Fruit fly (Drosophila melanogaster) whole organism, embryonic: ENCODE measurements around the gene mTor.

Experiments
- CG11560 ChIP-seq: fragments of 200-800 bp; sonication (Bioruptor generic); IDR thresholded peaks from 3 replicates; pipeline ENCODE4 v1.3.6; 2022; ENCODE audit warnings: missing biosample characterization, missing genetic modification characterization
- CG13775 ChIP-seq: fragments of 200-800 bp; sonication (Bioruptor generic); optimal IDR thresholded peaks from 3 replicates; lab custom pipeline; 2017; ENCODE audit warnings: missing biosample characterization, mild to moderate bottlenecking, missing genetic modification characterization
- CG2712 ChIP-seq: fragments of 200-800 bp; optimal IDR thresholded peaks from 3 replicates; lab custom pipeline; 2019; ENCODE audit warnings: missing biosample characterization, mild to moderate bottlenecking, missing genetic modification characterization, moderate library complexity
- CG30403 ChIP-seq: fragments of 200-800 bp; sonication (Bioruptor generic); optimal IDR thresholded peaks from 3 replicates; lab custom pipeline; 2016; ENCODE audit warnings: missing biosample characterization, missing genetic modification characterization
- CG31224 ChIP-seq: fragments of 200-800 bp; sonication (Bioruptor generic); IDR thresholded peaks from 2 replicates; pipeline ENCODE4 v1.3.6; 2022; ENCODE audit warnings: missing biosample characterization, missing genetic modification characterization
- CG6654 ChIP-seq: fragments of 200-800 bp; sonication (Bioruptor generic); optimal IDR thresholded peaks from 2 replicates; lab custom pipeline; 2017; ENCODE audit warnings: missing biosample characterization, mild to moderate bottlenecking, missing genetic modification characterization
- CG7372 ChIP-seq: fragments of 200-800 bp; sonication (Bioruptor generic); IDR thresholded peaks from 2 replicates; pipeline ENCODE4 v1.3.6; 2022; ENCODE audit warnings: missing biosample characterization, missing genetic modification characterization
- CG8924 ChIP-seq: fragments of 200-800 bp; optimal IDR thresholded peaks from 3 replicates; lab custom pipeline; 2019; ENCODE audit warnings: missing biosample characterization, mild to moderate bottlenecking, missing genetic modification characterization, moderate library complexity
- Eip74EF ChIP-seq, 2 experiments: fragments of 200-800 bp in 1 of 2; fragments of >200 bp in 1 of 2; sonication (Bioruptor generic) in 1 of 2; optimal IDR thresholded peaks; 2 replicates each; lab custom pipeline; 2017 to 2019; ENCODE audit warnings: missing biosample characterization in 2 of 2, missing genetic modification characterization in 2 of 2, mild to moderate bottlenecking in 1 of 2, moderate library complexity in 1 of 2
- Elba2 ChIP-seq: fragments of 200-800 bp; sonication (Bioruptor generic); optimal IDR thresholded peaks from 3 replicates; lab custom pipeline; 2016; ENCODE audit warnings: missing biosample characterization, missing genetic modification characterization
- Ets65A ChIP-seq: fragments of 200-800 bp; sonication (Bioruptor generic); peaks from one replicate; lab custom pipeline; 2016; ENCODE audit warnings: missing biosample characterization, missing genetic modification characterization
- Fer1 ChIP-seq: fragments of 200-800 bp; sonication (Bioruptor generic); optimal IDR thresholded peaks from 2 replicates; lab custom pipeline; 2017; ENCODE audit warnings: missing biosample characterization, mild to moderate bottlenecking, missing genetic modification characterization
- Lpt ChIP-seq: fragments of >200 bp; optimal IDR thresholded peaks from 2 replicates; lab custom pipeline; 2018; ENCODE audit warnings: missing biosample characterization, missing genetic modification characterization
- Oaz ChIP-seq: fragments of 200-800 bp; sonication (Bioruptor generic); IDR thresholded peaks from 2 replicates; pipeline ENCODE4 v1.3.6; 2022; ENCODE audit warnings: missing biosample characterization, missing genetic modification characterization
- Tbp ChIP-seq: fragments of >200 bp; optimal IDR thresholded peaks from 2 replicates; lab custom pipeline; 2018; ENCODE audit warnings: missing biosample characterization, missing genetic modification characterization
- ap ChIP-seq: fragments of 200-800 bp; sonication (Bioruptor generic); IDR thresholded peaks from 2 replicates; pipeline ENCODE4 v1.3.6; 2022; ENCODE audit warnings: missing biosample characterization, missing genetic modification characterization
- ara ChIP-seq: fragments of 200-800 bp; sonication (Bioruptor generic); IDR thresholded peaks from 2 replicates; pipeline ENCODE4 v1.3.6; 2022; ENCODE audit warnings: missing biosample characterization, missing genetic modification characterization
- ase ChIP-seq: fragments of 200-800 bp; sonication (Bioruptor generic); IDR thresholded peaks from 3 replicates; pipeline ENCODE4 v1.3.6; 2022; ENCODE audit warnings: missing biosample characterization, missing genetic modification characterization
- br ChIP-seq: fragments of >200 bp; optimal IDR thresholded peaks from 2 replicates; lab custom pipeline; 2017
- chn ChIP-seq: fragments of 200-800 bp; sonication (Bioruptor generic); optimal IDR thresholded peaks from 2 replicates; lab custom pipeline; 2016; ENCODE audit warnings: missing biosample characterization, missing genetic modification characterization
- dati ChIP-seq: fragments of 200-800 bp; sonication (Bioruptor generic); IDR thresholded peaks from 2 replicates; pipeline ENCODE4 v1.3.6; 2022; ENCODE audit warnings: missing biosample characterization, missing genetic modification characterization
- dimm ChIP-seq: fragments of 200-800 bp; sonication (Bioruptor generic); IDR thresholded peaks from 2 replicates; pipeline ENCODE4 v1.3.6; 2022; ENCODE audit warnings: missing biosample characterization, missing genetic modification characterization
- dmrt99B ChIP-seq: fragments of 200-800 bp; sonication (Bioruptor generic); optimal IDR thresholded peaks from 2 replicates; lab custom pipeline; 2018; ENCODE audit warnings: missing biosample characterization, mild to moderate bottlenecking, missing genetic modification characterization, moderate library complexity
- eyg ChIP-seq: fragments of 200-800 bp; sonication (Bioruptor generic); optimal IDR thresholded peaks from 3 replicates; lab custom pipeline; 2016; ENCODE audit warnings: missing biosample characterization, missing genetic modification characterization
- ftz-f1 ChIP-seq: fragments of 200-800 bp; sonication (Bioruptor generic); optimal IDR thresholded peaks from 2 replicates; lab custom pipeline; 2016; ENCODE audit warnings: missing biosample characterization, missing genetic modification characterization
- gem ChIP-seq: fragments of 200-800 bp; sonication (Bioruptor generic); optimal IDR thresholded peaks from 2 replicates; lab custom pipeline; 2019; ENCODE audit warnings: missing biosample characterization, mild to moderate bottlenecking, missing genetic modification characterization, moderate library complexity
- lov ChIP-seq, 2 experiments: fragments of 200-800 bp in 1 of 2; fragments of >200 bp in 1 of 2; sonication (Bioruptor generic) in 1 of 2; IDR thresholded peaks in 1 of 2; optimal IDR thresholded peaks in 1 of 2; 2 replicates in 1 of 2; 3 replicates in 1 of 2; pipeline versions ENCODE4 v1.3.6 to Lab custom; 2017 to 2022; ENCODE audit warnings: missing biosample characterization in 1 of 2, missing genetic modification characterization in 1 of 2

The mTor gene

DNA sequence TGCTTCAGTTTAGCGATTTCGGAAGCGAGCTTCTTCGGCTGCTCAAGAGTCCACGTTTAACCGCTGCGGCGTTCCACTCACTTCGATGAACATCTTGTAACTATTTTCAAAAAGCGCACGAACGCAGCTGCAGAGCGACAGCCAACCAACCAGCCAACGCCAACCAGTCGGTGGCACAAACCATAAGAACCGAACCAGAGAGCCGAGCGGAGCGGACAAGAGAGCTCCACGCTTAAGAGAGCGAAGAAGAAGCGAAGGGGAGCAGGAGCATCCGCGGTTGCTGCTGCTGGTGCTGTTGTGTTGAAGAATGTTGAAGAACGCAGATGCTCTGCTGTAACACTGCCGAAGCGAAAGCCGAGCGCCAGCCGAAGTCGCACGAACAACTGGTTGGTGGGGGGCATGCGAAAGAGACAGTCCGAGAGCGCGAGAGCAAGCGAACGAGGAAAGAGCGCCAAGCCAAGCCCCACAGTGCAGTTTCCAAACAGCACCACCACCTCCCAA lies 55.8 kb downstream of the mTor start, which contains the start of gene CG9932 (continued):
- TF ChIP-seq Fer1 (peak; percentile 62), Elba2 (GFP tag; lab: Kevin White, UChicago) (no peak), ftz-f1 (peak; percentile 52), eyg (GFP tag; lab: Kevin White, UChicago) (no peak), gem (no peak), dimm (GFP tag; lab: Robert Waterston, UW) (no peak), CG8924 (no peak), CG7372 (GFP tag; lab: Robert Waterston, UW) (no peak), Eip74EF (GFP tag; optimal IDR thresholded peaks at IDR 0.05; lab: Kevin White, UChicago) (no peak), CG30403 (GFP tag; lab: Kevin White, UChicago) (no peak), chn (no peak), ase (GFP tag; lab: Robert Waterston, UW) (no peak), Oaz (GFP tag; lab: Robert Waterston, UW) (no peak), CG6654 (GFP tag; lab: Kevin White, UChicago) (no peak), CG13775 (no peak), CG11560 (tag; lab: Robert Waterston, UW) (no peak), CG2712 (tag; lab: Kevin White, UChicago) (peak; percentile 14), br (lab: Kevin White, UChicago) (no peak), lov (optimal IDR thresholded peaks at IDR 0.05; lab: Kevin White, UChicago) (no peak), lov (GFP tag; IDR thresholded peaks at IDR 0.05; lab: Robert Waterston, UW) (0 out of 3 replicates have a peak, but pooled peaks have one; percentile 26), dmrt99B (peak; percentile 0), Lpt (GFP tag; lab: Kevin White, UChicago) (no peak), Tbp (GFP tag; lab: Kevin White, UChicago) (no peak), Ets65A (GFP tag; lab: Kevin White, UChicago) (no peak), dati (GFP tag; lab: Robert Waterston, UW) (no peak), ap (GFP tag; lab: Robert Waterston, UW) (no peak), CG31224 (GFP tag; lab: Robert Waterston, UW) (no peak), ara (no peak)
